Fruit fly (Drosophila melanogaster) whole organism, embryonic: ENCODE results near the gene CG17224.
A peak's percentile ranks its signal among the peaks of the same experiment; 100 is the strongest.

ENCODE experiments used
- CG10366 ChIP-seq: fragments of 200-800 bp; sonication (Bioruptor generic); IDR thresholded peaks from 2 replicates; pipeline ENCODE4 v1.3.6; 2022; ENCODE audit warnings: missing biosample characterization, missing genetic modification characterization
- CG10959 ChIP-seq: fragments of 200-800 bp; sonication (Bioruptor generic); IDR thresholded peaks from 2 replicates; pipeline ENCODE4 v1.3.6; 2022; ENCODE audit warnings: missing biosample characterization, missing genetic modification characterization
- CG11456 ChIP-seq: fragments of 200-800 bp; sonication (Bioruptor generic); IDR thresholded peaks from 3 replicates; pipeline ENCODE4 v1.3.6; 2022; ENCODE audit warnings: missing biosample characterization, missing genetic modification characterization
- CG11696 ChIP-seq: fragments of 200-800 bp; sonication (Bioruptor generic); IDR thresholded peaks from 2 replicates; pipeline ENCODE4 v1.3.6; 2022; ENCODE audit warnings: missing biosample characterization, missing genetic modification characterization
- CG13296 ChIP-seq: fragments of 200-800 bp; sonication (Bioruptor generic); optimal IDR thresholded peaks from 3 replicates; lab custom pipeline; 2018; ENCODE audit warnings: missing biosample characterization, mild to moderate bottlenecking, missing genetic modification characterization
- CG18476 ChIP-seq: fragments of 200-800 bp; sonication (Bioruptor generic); optimal IDR thresholded peaks from 2 replicates; lab custom pipeline; 2016; ENCODE audit warnings: missing biosample characterization, mild to moderate bottlenecking, missing genetic modification characterization
- CG18764 ChIP-seq: fragments of 200-800 bp; sonication (Bioruptor generic); optimal IDR thresholded peaks from 3 replicates; lab custom pipeline; 2016; ENCODE audit warnings: missing biosample characterization, missing genetic modification characterization
- CG3838 ChIP-seq: fragments of 200-800 bp; sonication (Bioruptor generic); optimal IDR thresholded peaks from 3 replicates; lab custom pipeline; 2016; ENCODE audit warnings: missing biosample characterization, missing genetic modification characterization
- CG4424 ChIP-seq: fragments of 200-800 bp; sonication (Bioruptor generic); optimal IDR thresholded peaks from 3 replicates; lab custom pipeline; 2016; ENCODE audit warnings: missing biosample characterization, missing genetic modification characterization
- CG4820 ChIP-seq: fragments of 200-800 bp; sonication (Bioruptor generic); optimal IDR thresholded peaks from 3 replicates; lab custom pipeline; 2016; ENCODE audit warnings: missing biosample characterization, missing genetic modification characterization
- CG5180 ChIP-seq: fragments of 200-800 bp; sonication (Bioruptor generic); optimal IDR thresholded peaks from 3 replicates; lab custom pipeline; 2017; ENCODE audit warnings: missing biosample characterization, missing genetic modification characterization, mild to moderate bottlenecking, moderate library complexity, missing genetic modification reagents
- CG7745 ChIP-seq: fragments of 200-800 bp; sonication (Bioruptor generic); optimal IDR thresholded peaks from 2 replicates; lab custom pipeline; 2018; ENCODE audit warnings: missing biosample characterization, mild to moderate bottlenecking, missing genetic modification characterization, moderate library complexity
- CG9797 ChIP-seq: fragments of 200-800 bp; sonication (Bioruptor generic); optimal IDR thresholded peaks from 3 replicates; lab custom pipeline; 2018; ENCODE audit warnings: missing biosample characterization, mild to moderate bottlenecking, missing genetic modification characterization
- CG9876 ChIP-seq: fragments of 200-800 bp; sonication (Bioruptor generic); optimal IDR thresholded peaks from 2 replicates; lab custom pipeline; 2016; ENCODE audit warnings: missing biosample characterization, missing genetic modification characterization
- D19A ChIP-seq: fragments of 200-800 bp; optimal IDR thresholded peaks from 3 replicates; lab custom pipeline; 2019; ENCODE audit warnings: missing biosample characterization, mild to moderate bottlenecking, missing genetic modification characterization, moderate library complexity
- Dll ChIP-seq: fragments of 200-800 bp; sonication (Bioruptor generic); IDR thresholded peaks from 4 replicates; pipeline ENCODE4 v1.3.6; 2022; ENCODE audit warnings: missing biosample characterization, missing genetic modification characterization; ENCODE audit not compliant: partially characterized antibody
- Doc2 ChIP-seq: fragments of 200-800 bp; sonication (Bioruptor generic); IDR thresholded peaks from 2 replicates; pipeline ENCODE4 v1.3.6; 2022; ENCODE audit warnings: missing biosample characterization, missing genetic modification characterization
- Fer3 ChIP-seq: fragments of 200-800 bp; sonication (Bioruptor generic); optimal IDR thresholded peaks from 2 replicates; lab custom pipeline; 2018; ENCODE audit warnings: missing biosample characterization, mild to moderate bottlenecking, missing genetic modification characterization, moderate library complexity
- Hmr ChIP-seq: fragments of 200-800 bp; sonication (Bioruptor generic); optimal IDR thresholded peaks from 3 replicates; lab custom pipeline; 2017; ENCODE audit warnings: mild to moderate bottlenecking, missing biosample characterization, missing genetic modification reagents, missing genetic modification characterization
- Hr3 ChIP-seq: fragments of 200-800 bp; sonication (Bioruptor generic); optimal IDR thresholded peaks from 3 replicates; lab custom pipeline; 2016; ENCODE audit warnings: missing biosample characterization, missing genetic modification characterization
- Hr39 ChIP-seq: fragments of >200 bp; optimal IDR thresholded peaks from 2 replicates; lab custom pipeline; 2017
- Hr78 ChIP-seq, 2 experiments: fragments of 200-800 bp in 1 of 2; fragments of >200 bp in 1 of 2; sonication (Bioruptor generic) in 1 of 2; optimal IDR thresholded peaks; 2 replicates each; lab custom pipeline; 2017 to 2019; ENCODE audit warnings: missing biosample characterization in 2 of 2, missing genetic modification characterization in 2 of 2, mild to moderate bottlenecking in 1 of 2, moderate library complexity in 1 of 2
- Mad ChIP-seq: fragments of 200-800 bp; sonication (Bioruptor generic); optimal IDR thresholded peaks from 2 replicates; lab custom pipeline; 2016; ENCODE audit warnings: missing biosample characterization, missing genetic modification characterization
- Nf-YA ChIP-seq: fragments of 200-800 bp; sonication (Bioruptor generic); IDR thresholded peaks from 2 replicates; pipeline ENCODE4 v1.3.6; 2022; ENCODE audit warnings: missing biosample characterization, missing genetic modification characterization
- Rx ChIP-seq: fragments of 200-800 bp; sonication (Bioruptor generic); IDR thresholded peaks from 2 replicates; pipeline ENCODE4 v1.3.6; 2022; ENCODE audit warnings: missing biosample characterization, missing genetic modification characterization
- ac ChIP-seq: fragments of 200-800 bp; sonication (Bioruptor generic); optimal IDR thresholded peaks from 3 replicates; lab custom pipeline; 2017; ENCODE audit warnings: missing biosample characterization, mild to moderate bottlenecking, missing genetic modification characterization
- bcd ChIP-seq: fragments of 200-800 bp; sonication (Bioruptor generic); optimal IDR thresholded peaks from 2 replicates; lab custom pipeline; 2017; ENCODE audit warnings: missing biosample characterization, mild to moderate bottlenecking, missing genetic modification characterization
- br ChIP-seq: fragments of >200 bp; optimal IDR thresholded peaks from 2 replicates; lab custom pipeline; 2017
- cad ChIP-seq: fragments of >200 bp; optimal IDR thresholded peaks from 2 replicates; lab custom pipeline; 2017; ENCODE audit warnings: missing biosample characterization, missing genetic modification characterization
- chn ChIP-seq: fragments of 200-800 bp; sonication (Bioruptor generic); optimal IDR thresholded peaks from 2 replicates; lab custom pipeline; 2016; ENCODE audit warnings: missing biosample characterization, missing genetic modification characterization
- crc ChIP-seq: fragments of 200-800 bp; sonication (Bioruptor generic); optimal IDR thresholded peaks from 2 replicates; lab custom pipeline; 2016; ENCODE audit warnings: missing biosample characterization, missing genetic modification characterization
- croc ChIP-seq: fragments of 200-800 bp; sonication (Bioruptor generic); conservative IDR thresholded peaks from 3 replicates; pipeline ENCODE4 v1.3.6; 2022; ENCODE audit warnings: missing biosample characterization, missing genetic modification characterization
- crp ChIP-seq, 2 experiments: fragments of 200-800 bp; sonication (Bioruptor generic); optimal IDR thresholded peaks; 2 replicates in 1 of 2; 3 replicates in 1 of 2; lab custom pipeline; 2017; ENCODE audit warnings: missing biosample characterization in 2 of 2, missing genetic modification characterization in 2 of 2, mild to moderate bottlenecking in 1 of 2, moderate library complexity in 1 of 2
- eve ChIP-seq, 2 experiments: fragments of >200 bp; optimal IDR thresholded peaks; 2 replicates each; lab custom pipeline; 2017; ENCODE audit warnings: missing biosample characterization in 2 of 2, missing genetic modification characterization in 2 of 2
- gro ChIP-seq: fragments of 200-800 bp; sonication (Bioruptor generic); optimal IDR thresholded peaks from 2 replicates; lab custom pipeline; 2016; ENCODE audit warnings: missing biosample characterization, missing genetic modification characterization
- gt ChIP-seq: fragments of 200-800 bp; sonication (Bioruptor generic); IDR thresholded peaks from 2 replicates; pipeline ENCODE4 v1.3.6; 2022; ENCODE audit warnings: missing biosample characterization, missing genetic modification characterization
- hbn ChIP-seq: fragments of 200-800 bp; sonication (Bioruptor generic); IDR thresholded peaks from 2 replicates; pipeline ENCODE4 v1.3.6; 2022; ENCODE audit warnings: missing biosample characterization, missing genetic modification characterization; ENCODE audit not compliant: partially characterized antibody
- hkb ChIP-seq, 2 experiments: fragments of 200-800 bp in 1 of 2; fragments of >200 bp in 1 of 2; sonication (Bioruptor generic) in 1 of 2; IDR thresholded peaks in 1 of 2; optimal IDR thresholded peaks in 1 of 2; 2 replicates each; pipeline versions ENCODE4 v1.3.6 to Lab custom; 2017 to 2022; ENCODE audit warnings: missing biosample characterization in 1 of 2, missing genetic modification characterization in 1 of 2
- jumu ChIP-seq: fragments of 200-800 bp; sonication (Bioruptor generic); optimal IDR thresholded peaks from 3 replicates; lab custom pipeline; 2016; ENCODE audit warnings: missing biosample characterization, missing genetic modification characterization
- lab ChIP-seq: fragments of 200-800 bp; sonication (Bioruptor generic); optimal IDR thresholded peaks from 3 replicates; lab custom pipeline; 2017; ENCODE audit warnings: missing biosample characterization, missing genetic modification characterization, mild to moderate bottlenecking, moderate library complexity, missing genetic modification reagents
- lilli ChIP-seq: fragments of 200-800 bp; sonication (Bioruptor generic); optimal IDR thresholded peaks from 3 replicates; lab custom pipeline; 2016; ENCODE audit warnings: missing biosample characterization, missing genetic modification characterization
- nmo ChIP-seq: fragments of 200-800 bp; sonication (Bioruptor generic); optimal IDR thresholded peaks from 2 replicates; lab custom pipeline; 2018; ENCODE audit warnings: missing biosample characterization, mild to moderate bottlenecking, missing genetic modification characterization, moderate library complexity
- peb ChIP-seq: fragments of 200-800 bp; sonication (Bioruptor generic); IDR thresholded peaks from 2 replicates; pipeline ENCODE4 v1.3.6; 2022; ENCODE audit warnings: missing biosample characterization, missing genetic modification characterization
- pros ChIP-seq: fragments of 200-800 bp; sonication (Bioruptor generic); optimal IDR thresholded peaks from 3 replicates; lab custom pipeline; 2019; ENCODE audit warnings: missing biosample characterization, mild to moderate bottlenecking, missing genetic modification characterization, moderate library complexity
- psq ChIP-seq: fragments of 200-800 bp; sonication (Bioruptor generic); optimal IDR thresholded peaks from 2 replicates; lab custom pipeline; 2017; ENCODE audit warnings: missing biosample characterization, missing genetic modification characterization
- seq ChIP-seq: fragments of 200-800 bp; sonication (Bioruptor generic); IDR thresholded peaks from 2 replicates; pipeline ENCODE4 v1.3.6; 2022; ENCODE audit warnings: missing biosample characterization, missing genetic modification characterization
- stwl ChIP-seq: fragments of 200-800 bp; sonication (Bioruptor generic); optimal IDR thresholded peaks from 3 replicates; lab custom pipeline; 2018; ENCODE audit warnings: missing biosample characterization, mild to moderate bottlenecking, missing genetic modification characterization, moderate library complexity
- sug ChIP-seq: fragments of 200-800 bp; optimal IDR thresholded peaks from 2 replicates; lab custom pipeline; 2019; ENCODE audit warnings: missing biosample characterization, mild to moderate bottlenecking, missing genetic modification characterization, moderate library complexity
- tgo ChIP-seq: fragments of 200-800 bp; sonication (Bioruptor generic); IDR thresholded peaks from 3 replicates; pipeline ENCODE4 v1.3.6; 2022; ENCODE audit warnings: missing biosample characterization, missing genetic modification characterization
- ttk ChIP-seq: fragments of 200-800 bp; sonication (Bioruptor generic); IDR thresholded peaks from 2 replicates; pipeline ENCODE4 v2.1.2; 2022; ENCODE audit warnings: missing biosample characterization, missing genetic modification characterization
- vfl ChIP-seq: fragments of 200-800 bp; sonication (Bioruptor generic); optimal IDR thresholded peaks from 2 replicates; lab custom pipeline; 2016; ENCODE audit warnings: missing biosample characterization, missing genetic modification characterization

CG17224 gene

DNA sequence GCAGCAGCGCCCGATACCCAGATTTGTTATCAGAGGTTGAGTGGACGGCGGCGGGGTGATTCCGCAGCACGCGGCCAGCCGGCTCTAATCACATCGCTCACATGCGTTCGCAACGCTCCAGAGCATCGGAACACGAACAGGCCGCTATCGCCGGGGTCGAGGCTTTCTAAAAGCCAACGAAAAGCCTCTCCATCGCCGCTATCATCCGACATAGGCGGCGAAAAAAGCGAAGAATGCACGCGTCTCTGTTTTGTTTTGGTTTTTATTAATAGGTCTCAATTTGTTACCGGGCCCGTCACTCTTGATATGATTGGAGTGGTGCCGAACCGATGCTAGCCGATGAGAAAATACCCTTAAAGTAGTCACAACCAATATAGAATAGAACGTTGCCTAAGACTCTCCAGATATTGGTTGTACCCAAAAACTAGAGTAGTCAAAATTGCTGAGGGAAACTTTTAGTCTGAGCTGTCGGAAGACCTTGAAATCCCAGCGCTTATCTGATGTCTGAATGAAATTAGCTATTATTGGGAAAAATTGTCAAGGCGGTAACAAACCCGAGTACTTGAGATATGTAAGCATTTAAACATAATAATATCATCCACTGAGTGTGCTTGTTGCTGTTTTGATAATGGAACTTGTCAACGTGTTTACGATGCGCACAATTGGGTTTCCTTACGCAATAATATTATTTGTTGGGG is 24.0 kb upstream of the CG17224 start, which contains the start of gene CG17261 (continued):
- TF ChIP-seq crc, result no peak
- TF ChIP-seq crp (GFP tag; optimal IDR thresholded peaks at IDR 0.05; lab: Kevin White, UChicago), result no peak
- no peak for TF ChIP-seq Dll (GFP tag; lab: Robert Waterston, UW)
- no peak for TF ChIP-seq cad
- TF ChIP-seq Nf-YA, result no peak
- peak; percentile 60; the same call in 1 of the 3 replicates for TF ChIP-seq CG11456
- TF ChIP-seq bcd, result no peak
- no peak for TF ChIP-seq Rx (GFP tag; lab: Robert Waterston, UW)
- TF ChIP-seq CG3838 (GFP tag; lab: Kevin White, UChicago), result no peak
- TF ChIP-seq hkb (optimal IDR thresholded peaks at IDR 0.05; lab: Kevin White, UChicago), result no peak
- no peak for TF ChIP-seq hkb (GFP tag; IDR thresholded peaks at IDR 0.05; lab: Robert Waterston, UW)
- TF ChIP-seq CG10366 (GFP tag; lab: Robert Waterston, UW), result no peak
- peak; percentile 93 for TF ChIP-seq sug (tag; lab: Kevin White, UChicago)
- no peak for TF ChIP-seq CG9797
- no peak for TF ChIP-seq CG11696 (GFP tag; lab: Robert Waterston, UW)
- no peak for TF ChIP-seq Mad (GFP tag; lab: Kevin White, UChicago)
- TF ChIP-seq CG10959 (GFP tag; lab: Robert Waterston, UW), result no peak
- no peak for TF ChIP-seq gt (GFP tag; lab: Robert Waterston, UW)
- peak; percentile 10 for TF ChIP-seq Hr3 (GFP tag; lab: Kevin White, UChicago)
- TF ChIP-seq CG18476 (GFP tag; lab: Kevin White, UChicago), result no peak
- TF ChIP-seq stwl (tag; lab: Kevin White, UChicago), result no peak
- TF ChIP-seq psq (GFP tag; lab: Kevin White, UChicago), result no peak
- peak; percentile 80 for TF ChIP-seq lab (GFP tag; lab: Kevin White, UChicago)
- TF ChIP-seq nmo (GFP tag; lab: Kevin White, UChicago), result no peak
- no peak for TF ChIP-seq chn (GFP tag; lab: Kevin White, UChicago)
- no peak for TF ChIP-seq CG7745
- no peak for TF ChIP-seq CG5180 (GFP tag; lab: Kevin White, UChicago)
- TF ChIP-seq peb, result no peak
- no peak for TF ChIP-seq Doc2 (GFP tag; lab: Robert Waterston, UW)
- peak; percentile 21 for TF ChIP-seq jumu (GFP tag; lab: Kevin White, UChicago)
- no peak for TF ChIP-seq CG4820 (GFP tag; lab: Kevin White, UChicago)
- no peak for TF ChIP-seq pros (GFP tag; lab: Kevin White, UChicago)
- TF ChIP-seq CG13296 (GFP tag; lab: Kevin White, UChicago), result peak; percentile 18
- no peak for TF ChIP-seq croc (GFP tag; lab: Robert Waterston, UW)
- peak; percentile 25 for TF ChIP-seq vfl (GFP tag; lab: Kevin White, UChicago)
- no peak for TF ChIP-seq br (lab: Kevin White, UChicago)
- TF ChIP-seq tgo (GFP tag; lab: Robert Waterston, UW), result peak; percentile 31; the same call in 1 of the 3 replicates
- no peak for TF ChIP-seq CG9876 (GFP tag; lab: Kevin White, UChicago)
- TF ChIP-seq Hmr, result peak; percentile 70
- peak; percentile 96 for TF ChIP-seq D19A
- TF ChIP-seq hbn (GFP tag; lab: Robert Waterston, UW), result no peak
- peak; percentile 90 for TF ChIP-seq gro (GFP tag; lab: Kevin White, UChicago)
- TF ChIP-seq seq (GFP tag; lab: Robert Waterston, UW), result peak; percentile 52; the same call in 1 of the 2 replicates
- TF ChIP-seq Hr78 (GFP tag; optimal IDR thresholded peaks at IDR 0.05; lab: Kevin White, UChicago), result peak in 1 of 2 experiments; percentile 84
- TF ChIP-seq Fer3, result peak; percentile 44
- peak; percentile 66 for TF ChIP-seq lilli (GFP tag; lab: Kevin White, UChicago)
- no peak for TF ChIP-seq eve (GFP tag; optimal IDR thresholded peaks at IDR 0.05; lab: Kevin White, UChicago)
- no peak for TF ChIP-seq Hr39 (lab: Kevin White, UChicago)
- no peak for TF ChIP-seq ac (GFP tag; lab: Kevin White, UChicago)
- TF ChIP-seq ttk (GFP tag; lab: Robert Waterston, UW), result no peak
- TF ChIP-seq CG4424, result no peak
- TF ChIP-seq CG18764 (GFP tag; lab: Kevin White, UChicago), result no peak
